Fruit fly (Drosophila melanogaster): ENCODE results near the gene CG34256.

CG34256 gene

dm6 chr3L:19032676-19033075 lies 43.1 kb upstream of the CG34256 start:
- TF ChIP-seq CG14655 (GFP tag; optimal IDR thresholded peaks at IDR 0.05), result no peak
- no peak for TF ChIP-seq Pif1B (GFP tag; optimal IDR thresholded peaks at IDR 0.05)
- TF ChIP-seq Ets98B (GFP tag; IDR thresholded peaks at IDR 0.05), result no peak
- no peak for TF ChIP-seq CG10348 (GFP tag; IDR thresholded peaks at IDR 0.05)
- TF ChIP-seq CG4496 (GFP tag; IDR thresholded peaks at IDR 0.05), result no peak
- TF ChIP-seq CG9948 (tag; optimal IDR thresholded peaks at IDR 0.05), result no peak
- no peak for TF ChIP-seq EcR (GFP tag; optimal IDR thresholded peaks at IDR 0.05)
- no peak for TF ChIP-seq CG8301 (tag; optimal IDR thresholded peaks at IDR 0.05)
- TF ChIP-seq rn (GFP tag; IDR thresholded peaks at IDR 0.05), result no peak
- TF ChIP-seq CG12605 (GFP tag; IDR thresholded peaks at IDR 0.05), result no peak
- TF ChIP-seq CG34367 (tag; optimal IDR thresholded peaks at IDR 0.05), result no peak
- TF ChIP-seq CG15710 (tag; optimal IDR thresholded peaks at IDR 0.05), result no peak
- TF ChIP-seq Snoo (tag; optimal IDR thresholded peaks at IDR 0.05), result no peak
- no peak for TF ChIP-seq fd96Ca (GFP tag; IDR thresholded peaks at IDR 0.05)
- TF ChIP-seq Pif1A (GFP tag; optimal IDR thresholded peaks at IDR 0.05), result no peak
- no peak for TF ChIP-seq CG8159 (tag; optimal IDR thresholded peaks at IDR 0.05)
- TF ChIP-seq CG32121 (GFP tag; IDR thresholded peaks at IDR 0.05), result no peak
- TF ChIP-seq CG13204 (GFP tag; optimal IDR thresholded peaks at IDR 0.05), result no peak
- TF ChIP-seq gl (tag; optimal IDR thresholded peaks at IDR 0.05), result no peak
- no peak for TF ChIP-seq CG17806 (tag; optimal IDR thresholded peaks at IDR 0.05)

- no peak for TF ChIP-seq fd96Ca (GFP tag; IDR thresholded peaks at IDR 0.05)
- TF ChIP-seq gl (tag; optimal IDR thresholded peaks at IDR 0.05), result no peak
- TF ChIP-seq CG34367 (tag; optimal IDR thresholded peaks at IDR 0.05), result no peak
- no peak for TF ChIP-seq CG10348 (GFP tag; IDR thresholded peaks at IDR 0.05)
- TF ChIP-seq CG32121 (GFP tag; IDR thresholded peaks at IDR 0.05), result no peak
- no peak for TF ChIP-seq Pif1B (GFP tag; optimal IDR thresholded peaks at IDR 0.05)
- TF ChIP-seq Ets98B (GFP tag; IDR thresholded peaks at IDR 0.05), result no peak
- no peak for TF ChIP-seq CG4496 (GFP tag; IDR thresholded peaks at IDR 0.05)
- no peak for TF ChIP-seq CG14655 (GFP tag; optimal IDR thresholded peaks at IDR 0.05)
- TF ChIP-seq CG12605 (GFP tag; IDR thresholded peaks at IDR 0.05), result no peak
- no peak for TF ChIP-seq CG8159 (tag; optimal IDR thresholded peaks at IDR 0.05)
Measured at dm6 chr3L:19031858-19032257, 42.2 kb upstream of the CG34256 start.

dm6 chr3L:19027172-19027571 lies 37.6 kb upstream of the CG34256 start:
- TF ChIP-seq CG4496 (GFP tag; IDR thresholded peaks at IDR 0.05) (no peak), CG8159 (tag; optimal IDR thresholded peaks at IDR 0.05) (no peak), gl (tag; optimal IDR thresholded peaks at IDR 0.05) (no peak), Snoo (tag; optimal IDR thresholded peaks at IDR 0.05) (no peak), CG8301 (tag; optimal IDR thresholded peaks at IDR 0.05) (no peak), CG15710 (tag; optimal IDR thresholded peaks at IDR 0.05) (no peak), Pif1A (GFP tag; optimal IDR thresholded peaks at IDR 0.05) (no peak), Pif1B (GFP tag; optimal IDR thresholded peaks at IDR 0.05) (no peak), fd96Ca (GFP tag; IDR thresholded peaks at IDR 0.05) (no peak), CG32121 (GFP tag; IDR thresholded peaks at IDR 0.05) (no peak), CG9948 (tag; optimal IDR thresholded peaks at IDR 0.05) (no peak), CG10348 (GFP tag; IDR thresholded peaks at IDR 0.05) (no peak), Ets98B (GFP tag; IDR thresholded peaks at IDR 0.05) (no peak), D1 (tag; optimal IDR thresholded peaks at IDR 0.05) (no peak), CG12605 (GFP tag; IDR thresholded peaks at IDR 0.05) (no peak)

dm6 chr3L:19024800-19025199 lies 35.2 kb upstream of the CG34256 start:
- TF ChIP-seq CG8159 (tag; optimal IDR thresholded peaks at IDR 0.05), result no peak
- TF ChIP-seq Snoo (tag; optimal IDR thresholded peaks at IDR 0.05), result peak; percentile 59
- TF ChIP-seq Pif1B (GFP tag; optimal IDR thresholded peaks at IDR 0.05), result peak; percentile 7
- peak; percentile 59 for TF ChIP-seq Pif1A (GFP tag; optimal IDR thresholded peaks at IDR 0.05)
- TF ChIP-seq CG8301 (tag; optimal IDR thresholded peaks at IDR 0.05), result peak; percentile 15
- TF ChIP-seq EcR (GFP tag; optimal IDR thresholded peaks at IDR 0.05), result no peak
- no peak for TF ChIP-seq CG13204 (GFP tag; optimal IDR thresholded peaks at IDR 0.05)
- TF ChIP-seq fd96Ca (GFP tag; IDR thresholded peaks at IDR 0.05), result 0 out of 3 replicates have a peak, but pooled peaks have one; percentile 19
- peak; percentile 51 for TF ChIP-seq CG9948 (tag; optimal IDR thresholded peaks at IDR 0.05)
- TF ChIP-seq D1 (tag; optimal IDR thresholded peaks at IDR 0.05), result no peak
- no peak for TF ChIP-seq CG10348 (GFP tag; IDR thresholded peaks at IDR 0.05)
- no peak for TF ChIP-seq Ets98B (GFP tag; IDR thresholded peaks at IDR 0.05)
- TF ChIP-seq CG34367 (tag; optimal IDR thresholded peaks at IDR 0.05), result no peak
- TF ChIP-seq CG32121 (GFP tag; IDR thresholded peaks at IDR 0.05), result no peak
- TF ChIP-seq CG15710 (tag; optimal IDR thresholded peaks at IDR 0.05), result peak; percentile 48
- peak; percentile 50 for TF ChIP-seq CG17806 (tag; optimal IDR thresholded peaks at IDR 0.05)
- TF ChIP-seq rn (GFP tag; IDR thresholded peaks at IDR 0.05), result no peak
- TF ChIP-seq gl (tag; optimal IDR thresholded peaks at IDR 0.05), result no peak
- TF ChIP-seq CG4496 (GFP tag; IDR thresholded peaks at IDR 0.05), result peak; percentile 56; the same call in 1 of the 3 replicates
- peak; percentile 23 for TF ChIP-seq CG14655 (GFP tag; optimal IDR thresholded peaks at IDR 0.05)
- 0 out of 2 replicates have a peak, but pooled peaks have one; percentile 15 for TF ChIP-seq CG12605 (GFP tag; IDR thresholded peaks at IDR 0.05)

dm6 chr3L:19021701-19022100 lies 32.1 kb upstream of the CG34256 start:
- TF ChIP-seq Pif1B (GFP tag; optimal IDR thresholded peaks at IDR 0.05) (peak; percentile 27), CG13204 (GFP tag; optimal IDR thresholded peaks at IDR 0.05) (peak; percentile 58), rn (GFP tag; IDR thresholded peaks at IDR 0.05) (no peak), Ets98B (GFP tag; IDR thresholded peaks at IDR 0.05) (no peak), CG34367 (tag; optimal IDR thresholded peaks at IDR 0.05) (no peak), CG15710 (tag; optimal IDR thresholded peaks at IDR 0.05) (no peak), CG9948 (tag; optimal IDR thresholded peaks at IDR 0.05) (no peak), CG8301 (tag; optimal IDR thresholded peaks at IDR 0.05) (no peak), CG4496 (GFP tag; IDR thresholded peaks at IDR 0.05) (no peak; the same call in 1 of the 3 replicates), CG12605 (GFP tag; IDR thresholded peaks at IDR 0.05) (0 out of 2 replicates have a peak, but pooled peaks have one; percentile 27), EcR (GFP tag; optimal IDR thresholded peaks at IDR 0.05) (peak; percentile 37)

dm6 chr3L:19020467-19020866 lies 30.9 kb upstream of the CG34256 start:
- TF ChIP-seq CG14655 (GFP tag; optimal IDR thresholded peaks at IDR 0.05), result no peak
- TF ChIP-seq CG4496 (GFP tag; IDR thresholded peaks at IDR 0.05), result peak; percentile 34; the same call in 2 of the 3 replicates
- TF ChIP-seq fd96Ca (GFP tag; IDR thresholded peaks at IDR 0.05), result 0 out of 3 replicates have a peak, but pooled peaks have one; percentile 21
- 0 out of 2 replicates have a peak, but pooled peaks have one; percentile 34 for TF ChIP-seq CG32121 (GFP tag; IDR thresholded peaks at IDR 0.05)
